Worm (Caenorhabditis elegans) whole organism, L3 larva: ENCODE measurements around the gene C52B9.8.

Experiments used
- R02D3.7 ChIP-seq: fragments of 150-350 bp; optimal IDR thresholded peaks from 2 replicates; lab custom pipeline; 2014; ENCODE audit warnings: missing biosample characterization, missing genetic modification characterization
- ZK546.5 ChIP-seq: sonication (generic microtip); optimal IDR thresholded peaks from 2 replicates; lab custom pipeline; 2017; ENCODE audit warnings: missing biosample characterization, missing genetic modification characterization
- aly-2 ChIP-seq: fragments of 150-350 bp; optimal IDR thresholded peaks from 2 replicates; lab custom pipeline; 2014; ENCODE audit warnings: missing biosample characterization, missing genetic modification characterization
- ama-1 ChIP-seq: fragments of 150-350 bp; optimal IDR thresholded peaks from 2 replicates; lab custom pipeline; 2018
- ceh-16 ChIP-seq: sonication (generic microtip); optimal IDR thresholded peaks from 2 replicates; lab custom pipeline; 2017; ENCODE audit warnings: missing biosample characterization, missing genetic modification characterization
- ceh-28 ChIP-seq: fragments of 150-350 bp; optimal IDR thresholded peaks from 2 replicates; lab custom pipeline; 2014; ENCODE audit warnings: missing biosample characterization, missing genetic modification reagents, missing genetic modification characterization
- ceh-9 ChIP-seq: sonication (generic microtip); optimal IDR thresholded peaks from 2 replicates; lab custom pipeline; 2018; ENCODE audit warnings: missing biosample characterization, missing genetic modification characterization
- egl-27 ChIP-seq: sonication (generic microtip); optimal IDR thresholded peaks from 4 replicates; lab custom pipeline; 2017; ENCODE audit warnings: missing biosample characterization, missing genetic modification reagents, missing genetic modification characterization
- egl-5 ChIP-seq: fragments of 150-350 bp; optimal IDR thresholded peaks from 2 replicates; lab custom pipeline; 2017; ENCODE audit warnings: missing biosample characterization, missing genetic modification reagents, missing genetic modification characterization, inconsistent platforms
- elt-1 ChIP-seq: fragments of 150-350 bp; optimal IDR thresholded peaks from 2 replicates; lab custom pipeline; 2014; ENCODE audit warnings: missing biosample characterization, missing genetic modification characterization
- elt-2 ChIP-seq: sonication (generic microtip); optimal IDR thresholded peaks from 2 replicates; lab custom pipeline; 2016; ENCODE audit warnings: missing genetic modification reagents, mild to moderate bottlenecking, missing genetic modification characterization, missing compliant biosample characterization
- eor-1 ChIP-seq, 2 experiments: fragments of 150-350 bp; optimal IDR thresholded peaks; 2 replicates each; lab custom pipeline; 2014 to 2018; ENCODE audit warnings: missing biosample characterization in 2 of 2, missing genetic modification characterization in 2 of 2
- fkh-10 ChIP-seq: sonication (generic microtip); optimal IDR thresholded peaks from 2 replicates; lab custom pipeline; 2017; ENCODE audit warnings: missing biosample characterization, missing genetic modification reagents, missing genetic modification characterization
- fkh-2 ChIP-seq: fragments of 150-350 bp; optimal IDR thresholded peaks from 2 replicates; lab custom pipeline; 2014; ENCODE audit warnings: missing biosample characterization, missing genetic modification reagents, missing genetic modification characterization
- hmg-11 ChIP-seq: sonication (generic microtip); optimal IDR thresholded peaks from 2 replicates; lab custom pipeline; 2016; ENCODE audit warnings: missing genetic modification characterization, missing compliant biosample characterization
- mdl-1 ChIP-seq: fragments of 150-350 bp; optimal IDR thresholded peaks from 2 replicates; lab custom pipeline; 2014; ENCODE audit warnings: missing biosample characterization, missing genetic modification characterization
- mml-1 ChIP-seq: fragments of 150-350 bp; sonication (generic microtip); optimal IDR thresholded peaks from 3 replicates; lab custom pipeline; 2014; ENCODE audit warnings: missing biosample characterization, missing genetic modification characterization
- nfya-1 ChIP-seq: sonication (generic microtip); optimal IDR thresholded peaks from 2 replicates; lab custom pipeline; 2017; ENCODE audit warnings: missing genetic modification characterization, mild to moderate bottlenecking, missing compliant biosample characterization, antibody characterized with exemption, moderate library complexity; ENCODE audit not compliant: insufficient read depth
- nhr-11 ChIP-seq: fragments of 150-350 bp; optimal IDR thresholded peaks from 2 replicates; lab custom pipeline; 2014; ENCODE audit warnings: missing biosample characterization, missing genetic modification characterization
- nhr-23 ChIP-seq: fragments of 150-350 bp; optimal IDR thresholded peaks from 2 replicates; lab custom pipeline; 2014; ENCODE audit warnings: missing biosample characterization, missing genetic modification reagents, missing genetic modification characterization
- nhr-237 ChIP-seq: fragments of 150-350 bp; optimal IDR thresholded peaks from 2 replicates; lab custom pipeline; 2014; ENCODE audit warnings: missing biosample characterization, missing genetic modification characterization
- nhr-25 ChIP-seq: sonication (generic microtip); optimal IDR thresholded peaks from 2 replicates; lab custom pipeline; 2017; ENCODE audit warnings: missing biosample characterization, missing genetic modification characterization
- nhr-76 ChIP-seq: fragments of 150-350 bp; sonication (generic microtip); optimal IDR thresholded peaks from 5 replicates; lab custom pipeline; 2014; ENCODE audit warnings: missing biosample characterization, missing genetic modification characterization
- pha-4 ChIP-seq: fragments of 150-350 bp; optimal IDR thresholded peaks from 2 replicates; lab custom pipeline; 2014; ENCODE audit warnings: missing biosample characterization, missing genetic modification reagents, missing genetic modification characterization
- pqm-1 ChIP-seq: fragments of 150-350 bp; optimal IDR thresholded peaks from 2 replicates; lab custom pipeline; 2017; ENCODE audit warnings: missing biosample characterization, missing genetic modification characterization, inconsistent platforms
- sea-2 ChIP-seq: fragments of 150-350 bp; sonication (generic microtip); optimal IDR thresholded peaks from 4 replicates; lab custom pipeline; 2014; ENCODE audit warnings: missing biosample characterization, missing genetic modification reagents, missing genetic modification characterization
- skn-1 ChIP-seq: fragments of 150-350 bp; optimal IDR thresholded peaks from 2 replicates; lab custom pipeline; 2014; ENCODE audit warnings: missing biosample characterization, missing genetic modification characterization
- snpc-4 ChIP-seq: fragments of 150-350 bp; optimal IDR thresholded peaks from 2 replicates; lab custom pipeline; 2014; ENCODE audit warnings: missing biosample characterization, missing genetic modification characterization
- tbx-2 ChIP-seq: sonication (generic microtip); optimal IDR thresholded peaks from 2 replicates; lab custom pipeline; 2016; ENCODE audit warnings: mild to moderate bottlenecking, missing genetic modification characterization, missing compliant biosample characterization
- unc-39 ChIP-seq: sonication (generic microtip); optimal IDR thresholded peaks from 4 replicates; lab custom pipeline; 2017; ENCODE audit warnings: missing biosample characterization, missing genetic modification characterization
- unc-62 ChIP-seq: fragments of 150-350 bp; sonication (generic microtip); optimal IDR thresholded peaks from 4 replicates; lab custom pipeline; 2014; ENCODE audit warnings: missing biosample characterization, missing genetic modification reagents, missing genetic modification characterization
- ztf-11 ChIP-seq: fragments of 150-350 bp; optimal IDR thresholded peaks from 2 replicates; lab custom pipeline; 2014; ENCODE audit warnings: missing biosample characterization, missing genetic modification characterization
- ztf-4 ChIP-seq: fragments of 150-350 bp; optimal IDR thresholded peaks from 2 replicates; lab custom pipeline; 2014; ENCODE audit warnings: missing biosample characterization, missing genetic modification characterization

C52B9.8 gene

ce11 chrX:4279294-4279782, 32.2 kb downstream of the C52B9.8 start, which contains the start of the genes twk-28 and ets-9:
twk-28 (minus strand) TSS chrX:4279344.
ets-9 (plus strand) TSS chrX:4279703.
- TF ChIP-seq hmg-11 (tag; lab: Kevin White, UChicago) (no peak), elt-1 (tag; lab: Kevin White, UChicago) (no peak), snpc-4 (tag; lab: Kevin White, UChicago) (no peak), nhr-76 (tag; lab: Kevin White, UChicago) (no peak), ceh-28 (tag; lab: Kevin White, UChicago) (no peak), fkh-2 (tag; lab: Kevin White, UChicago) (no peak), ceh-16 (tag; lab: Kevin White, UChicago) (no peak), unc-62 (GFP tag; lab: Kevin White, UChicago) (no peak), egl-5 (tag; lab: Kevin White, UChicago) (no peak), ZK546.5 (no peak), fkh-10 (GFP tag; lab: Kevin White, UChicago) (no peak), ztf-4 (tag; lab: Kevin White, UChicago) (no peak), nhr-237 (tag; lab: Kevin White, UChicago) (no peak), nfya-1 (tag; lab: Kevin White, UChicago) (no peak), elt-2 (no peak), pha-4 (tag; lab: Kevin White, UChicago) (no peak), ceh-9 (tag; lab: Kevin White, UChicago) (no peak), R02D3.7 (tag; lab: Kevin White, UChicago) (no peak)

- no peak for TF ChIP-seq egl-27
- TF ChIP-seq nhr-23 (tag; lab: Kevin White, UChicago) = no peak
- TF ChIP-seq pha-4 (tag; lab: Kevin White, UChicago) = no peak
- TF ChIP-seq aly-2 (tag; lab: Kevin White, UChicago) = no peak
- no peak for TF ChIP-seq nhr-25 (tag; lab: Kevin White, UChicago)
- no peak for TF ChIP-seq unc-39 (tag; lab: Kevin White, UChicago)
- TF ChIP-seq sea-2 (GFP tag; lab: Kevin White, UChicago) = no peak
- TF ChIP-seq nhr-237 (tag; lab: Kevin White, UChicago) = no peak
- no peak for TF ChIP-seq tbx-2
- TF ChIP-seq ama-1 (lab: Kevin White, UChicago) = no peak
- TF ChIP-seq ztf-11 (tag; lab: Kevin White, UChicago) = no peak
- no peak for TF ChIP-seq snpc-4 (tag; lab: Kevin White, UChicago)
- no peak for TF ChIP-seq ceh-16 (tag; lab: Kevin White, UChicago)
- TF ChIP-seq skn-1 (tag; lab: Kevin White, UChicago) = no peak
These were observed 37.5 kb downstream of the C52B9.8 start, which contains the start of gene mec-18 for ce11 chrX:4274116-4274515. mec-18 (minus strand) TSS chrX:4274216.

- TF ChIP-seq mdl-1 (no peak), eor-1 (tag; optimal IDR thresholded peaks at IDR 0.05; lab: Kevin White, UChicago) (no peak), snpc-4 (tag; lab: Kevin White, UChicago) (no peak), elt-1 (tag; lab: Kevin White, UChicago) (no peak), sea-2 (GFP tag; lab: Kevin White, UChicago) (no peak), hmg-11 (tag; lab: Kevin White, UChicago) (no peak), mml-1 (tag; lab: Kevin White, UChicago) (no peak), nhr-11 (tag; lab: Kevin White, UChicago) (no peak), tbx-2 (no peak), nhr-76 (tag; lab: Kevin White, UChicago) (no peak)
These were observed 38.0 kb downstream of the C52B9.8 start, which contains the start of gene C52B9.10 for ce11 chrX:4273614-4274013. C52B9.10 (plus strand) TSS chrX:4273914.

ce11 chrX:4268396-4268795, 43.2 kb downstream of the C52B9.8 start:
- TF ChIP-seq nfya-1 (tag; lab: Kevin White, UChicago) (peak; percentile 12), elt-2 (peak; percentile 57), pqm-1 (tag; lab: Kevin White, UChicago) (peak; percentile 80), egl-5 (tag; lab: Kevin White, UChicago) (no peak)
